Fruit fly (Drosophila melanogaster) whole organism, embryonic: ENCODE data around the gene CG5808.
A peak's percentile ranks its signal among the peaks of the same experiment; 100 is the strongest.

Source experiments
- Bteb2 ChIP-seq: fragments of 200-800 bp; sonication (Bioruptor generic); optimal IDR thresholded peaks from 2 replicates; lab custom pipeline; 2016; ENCODE audit warnings: missing biosample characterization, missing genetic modification characterization
- CG11504 ChIP-seq: fragments of 200-800 bp; sonication (Bioruptor generic); optimal IDR thresholded peaks from 3 replicates; lab custom pipeline; 2019; ENCODE audit warnings: missing biosample characterization, mild to moderate bottlenecking, missing genetic modification characterization, moderate library complexity
- CG13296 ChIP-seq: fragments of 200-800 bp; sonication (Bioruptor generic); optimal IDR thresholded peaks from 3 replicates; lab custom pipeline; 2018; ENCODE audit warnings: missing biosample characterization, mild to moderate bottlenecking, missing genetic modification characterization
- CG14050 ChIP-seq: fragments of 200-800 bp; sonication (Bioruptor generic); IDR thresholded peaks from 3 replicates; pipeline ENCODE4 v1.3.6; 2022; ENCODE audit warnings: missing biosample characterization, missing genetic modification characterization
- CG1529 ChIP-seq: fragments of 200-800 bp; sonication (Bioruptor generic); optimal IDR thresholded peaks from 3 replicates; lab custom pipeline; 2018; ENCODE audit warnings: missing biosample characterization, missing genetic modification characterization
- CG15479 ChIP-seq: fragments of 200-800 bp; sonication (Bioruptor generic); optimal IDR thresholded peaks from 3 replicates; lab custom pipeline; 2019; ENCODE audit warnings: missing biosample characterization, mild to moderate bottlenecking, missing genetic modification characterization, moderate library complexity
- CG16813 ChIP-seq: fragments of 200-800 bp; sonication (Bioruptor generic); IDR thresholded peaks from 3 replicates; pipeline ENCODE4 v1.3.6; 2022; ENCODE audit warnings: missing biosample characterization, missing genetic modification characterization; ENCODE audit not compliant: partially characterized antibody
- CG17568 ChIP-seq: fragments of 200-800 bp; sonication (Bioruptor generic); optimal IDR thresholded peaks from 2 replicates; lab custom pipeline; 2018; ENCODE audit warnings: missing biosample characterization, mild to moderate bottlenecking, missing genetic modification characterization, moderate library complexity
- CG2116 ChIP-seq: fragments of 200-800 bp; sonication (Bioruptor generic); optimal IDR thresholded peaks from 3 replicates; lab custom pipeline; 2018; ENCODE audit warnings: missing biosample characterization, mild to moderate bottlenecking, missing genetic modification characterization
- CG2199 ChIP-seq: fragments of 200-800 bp; sonication (Bioruptor generic); IDR thresholded peaks from 3 replicates; pipeline ENCODE4 v1.3.6; 2022; ENCODE audit warnings: missing biosample characterization, missing genetic modification characterization
- CG30403 ChIP-seq: fragments of 200-800 bp; sonication (Bioruptor generic); optimal IDR thresholded peaks from 3 replicates; lab custom pipeline; 2016; ENCODE audit warnings: missing biosample characterization, missing genetic modification characterization
- CG31365 ChIP-seq: fragments of 200-800 bp; sonication (Bioruptor generic); optimal IDR thresholded peaks from 2 replicates; lab custom pipeline; 2018; ENCODE audit warnings: missing biosample characterization, mild to moderate bottlenecking, missing genetic modification characterization
- CG3163 ChIP-seq: fragments of 200-800 bp; sonication (Bioruptor generic); optimal IDR thresholded peaks from 3 replicates; lab custom pipeline; 2016; ENCODE audit warnings: missing biosample characterization, missing genetic modification characterization
- CG3838 ChIP-seq: fragments of 200-800 bp; sonication (Bioruptor generic); optimal IDR thresholded peaks from 3 replicates; lab custom pipeline; 2016; ENCODE audit warnings: missing biosample characterization, missing genetic modification characterization
- CG3847 ChIP-seq: fragments of 200-800 bp; sonication (Bioruptor generic); IDR thresholded peaks from 2 replicates; pipeline ENCODE4 v1.3.6; 2022; ENCODE audit warnings: missing biosample characterization, missing genetic modification characterization
- CG4617 ChIP-seq: fragments of 200-800 bp; sonication (Bioruptor generic); optimal IDR thresholded peaks from 3 replicates; lab custom pipeline; 2016; ENCODE audit warnings: missing biosample characterization, missing genetic modification characterization, borderline replicate concordance
- CG6175 ChIP-seq: fragments of 200-800 bp; sonication (Bioruptor generic); IDR thresholded peaks from 3 replicates; pipeline ENCODE4 v1.3.6; 2022; ENCODE audit warnings: missing biosample characterization, missing genetic modification characterization
- CG6765 ChIP-seq: fragments of 200-800 bp; sonication (Bioruptor generic); optimal IDR thresholded peaks from 3 replicates; lab custom pipeline; 2017; ENCODE audit warnings: missing biosample characterization, mild to moderate bottlenecking, missing genetic modification characterization
- CG7357 ChIP-seq: fragments of 200-800 bp; sonication (Bioruptor generic); IDR thresholded peaks from 3 replicates; pipeline ENCODE4 v1.3.6; 2022; ENCODE audit warnings: missing biosample characterization, missing genetic modification characterization
- CG7556 ChIP-seq: fragments of 200-800 bp; sonication (Bioruptor generic); optimal IDR thresholded peaks from 2 replicates; lab custom pipeline; 2017; ENCODE audit warnings: missing biosample characterization, mild to moderate bottlenecking, missing genetic modification characterization
- CG9609 ChIP-seq: fragments of 200-800 bp; sonication (Bioruptor generic); optimal IDR thresholded peaks from 3 replicates; lab custom pipeline; 2016; ENCODE audit warnings: missing biosample characterization, missing genetic modification characterization
- Dad ChIP-seq: fragments of 200-800 bp; sonication (Bioruptor generic); optimal IDR thresholded peaks from 3 replicates; lab custom pipeline; 2016; ENCODE audit warnings: missing biosample characterization, missing genetic modification characterization
- Dip3 ChIP-seq: fragments of 200-800 bp; sonication (Bioruptor generic); optimal IDR thresholded peaks from 3 replicates; lab custom pipeline; 2016; ENCODE audit warnings: missing biosample characterization, missing genetic modification characterization
- GATAe ChIP-seq: fragments of 200-800 bp; sonication (Bioruptor generic); conservative IDR thresholded peaks from 2 replicates; pipeline ENCODE4 v1.3.6; 2022; ENCODE audit warnings: missing biosample characterization, missing genetic modification characterization
- H2.0 ChIP-seq: fragments of 200-800 bp; sonication (Bioruptor generic); IDR thresholded peaks from 2 replicates; pipeline ENCODE4 v1.3.6; 2022; ENCODE audit warnings: missing biosample characterization, missing genetic modification characterization
- Mrtf ChIP-seq: fragments of 200-800 bp; sonication (Bioruptor generic); IDR thresholded peaks from 3 replicates; pipeline ENCODE4 v1.3.6; 2022; ENCODE audit warnings: missing biosample characterization, missing genetic modification characterization
- NK7.1 ChIP-seq: fragments of 200-800 bp; sonication (Bioruptor generic); optimal IDR thresholded peaks from 3 replicates; lab custom pipeline; 2016; ENCODE audit warnings: missing biosample characterization, missing genetic modification characterization
- Ssrp ChIP-seq: fragments of 200-800 bp; sonication (Bioruptor generic); optimal IDR thresholded peaks from 2 replicates; lab custom pipeline; 2018; ENCODE audit warnings: missing biosample characterization, mild to moderate bottlenecking, missing genetic modification characterization, moderate library complexity
- Stat92E ChIP-seq, 3 experiments: fragments of >200 bp in 2 of 3; fragments of 200-800 bp in 1 of 3; sonication (Bioruptor generic) in 1 of 3; optimal IDR thresholded peaks; 2 replicates each; lab custom pipeline; 2017 to 2019; ENCODE audit warnings: missing biosample characterization in 3 of 3, missing genetic modification characterization in 3 of 3, mild to moderate bottlenecking in 1 of 3, moderate library complexity in 1 of 3
- Xbp1 ChIP-seq: fragments of 200-800 bp; sonication (Bioruptor generic); optimal IDR thresholded peaks from 3 replicates; lab custom pipeline; 2016; ENCODE audit warnings: missing biosample characterization, mild to moderate bottlenecking, missing genetic modification characterization
- bbx ChIP-seq: fragments of 200-800 bp; sonication (Bioruptor generic); IDR thresholded peaks from 2 replicates; pipeline ENCODE4 v1.3.6; 2022; ENCODE audit warnings: missing biosample characterization, missing genetic modification characterization; ENCODE audit not compliant: partially characterized antibody
- chinmo ChIP-seq: fragments of 200-800 bp; sonication (Bioruptor generic); IDR thresholded peaks from 4 replicates; pipeline ENCODE4 v1.3.6; 2022; ENCODE audit warnings: missing biosample characterization, missing genetic modification characterization; ENCODE audit not compliant: partially characterized antibody
- crc ChIP-seq: fragments of 200-800 bp; sonication (Bioruptor generic); optimal IDR thresholded peaks from 2 replicates; lab custom pipeline; 2016; ENCODE audit warnings: missing biosample characterization, missing genetic modification characterization
- crol ChIP-seq: fragments of 200-800 bp; sonication (Bioruptor generic); IDR thresholded peaks from 2 replicates; pipeline ENCODE4 v1.3.6; 2022; ENCODE audit warnings: missing biosample characterization, missing genetic modification characterization
- cwo ChIP-seq: fragments of 200-800 bp; sonication (Bioruptor generic); optimal IDR thresholded peaks from 3 replicates; lab custom pipeline; 2017; ENCODE audit warnings: missing biosample characterization, missing genetic modification characterization, mild to moderate bottlenecking, moderate library complexity, missing genetic modification reagents
- da ChIP-seq: fragments of 200-800 bp; sonication (Bioruptor generic); optimal IDR thresholded peaks from 2 replicates; lab custom pipeline; 2016; ENCODE audit warnings: missing biosample characterization, missing genetic modification characterization
- eyg ChIP-seq: fragments of 200-800 bp; sonication (Bioruptor generic); optimal IDR thresholded peaks from 3 replicates; lab custom pipeline; 2016; ENCODE audit warnings: missing biosample characterization, missing genetic modification characterization
- fru ChIP-seq: fragments of >200 bp; optimal IDR thresholded peaks from 2 replicates; lab custom pipeline; 2017
- gfzf ChIP-seq: fragments of 200-800 bp; sonication (Bioruptor generic); optimal IDR thresholded peaks from 2 replicates; lab custom pipeline; 2016; ENCODE audit warnings: missing biosample characterization, mild to moderate bottlenecking, missing genetic modification characterization, moderate library complexity
- kah ChIP-seq: fragments of 200-800 bp; sonication (Bioruptor generic); optimal IDR thresholded peaks from 2 replicates; lab custom pipeline; 2018; ENCODE audit warnings: missing biosample characterization, mild to moderate bottlenecking, missing genetic modification characterization
- lab ChIP-seq: fragments of 200-800 bp; sonication (Bioruptor generic); optimal IDR thresholded peaks from 3 replicates; lab custom pipeline; 2017; ENCODE audit warnings: missing biosample characterization, missing genetic modification characterization, mild to moderate bottlenecking, moderate library complexity, missing genetic modification reagents
- lbe ChIP-seq: fragments of 200-800 bp; sonication (Bioruptor generic); optimal IDR thresholded peaks from 2 replicates; lab custom pipeline; 2016; ENCODE audit warnings: missing biosample characterization, mild to moderate bottlenecking, missing genetic modification characterization
- mld ChIP-seq: fragments of 200-800 bp; sonication (Bioruptor generic); IDR thresholded peaks from 3 replicates; pipeline ENCODE4 v1.3.6; 2022; ENCODE audit warnings: missing biosample characterization, missing genetic modification characterization; ENCODE audit not compliant: partially characterized antibody
- nerfin-2 ChIP-seq: fragments of 200-800 bp; sonication (Bioruptor generic); IDR thresholded peaks from 2 replicates; pipeline ENCODE4 v1.3.6; 2022; ENCODE audit warnings: missing biosample characterization, missing genetic modification characterization; ENCODE audit not compliant: partially characterized antibody
- phol ChIP-seq: fragments of 200-800 bp; sonication (Bioruptor generic); optimal IDR thresholded peaks from 3 replicates; lab custom pipeline; 2018; ENCODE audit warnings: missing biosample characterization, mild to moderate bottlenecking, missing genetic modification characterization, moderate library complexity
- rib ChIP-seq: fragments of 200-800 bp; sonication (Bioruptor generic); IDR thresholded peaks from 2 replicates; pipeline ENCODE4 v1.3.6; 2022; ENCODE audit warnings: missing biosample characterization, missing genetic modification characterization
- sens ChIP-seq: fragments of 200-800 bp; sonication (Bioruptor generic); peaks from one replicate; lab custom pipeline; 2016; ENCODE audit warnings: missing biosample characterization, missing genetic modification characterization
- ssp ChIP-seq: fragments of 200-800 bp; sonication (Bioruptor generic); IDR thresholded peaks from 2 replicates; pipeline ENCODE4 v1.3.6; 2022; ENCODE audit warnings: missing biosample characterization, missing genetic modification characterization
- toy ChIP-seq: fragments of 200-800 bp; sonication (Bioruptor generic); IDR thresholded peaks from 2 replicates; pipeline ENCODE4 v1.3.6; 2022; ENCODE audit warnings: missing biosample characterization, missing genetic modification characterization
- ttk ChIP-seq: fragments of 200-800 bp; sonication (Bioruptor generic); IDR thresholded peaks from 2 replicates; pipeline ENCODE4 v2.1.2; 2022; ENCODE audit warnings: missing biosample characterization, missing genetic modification characterization
- vnd ChIP-seq: fragments of 200-800 bp; sonication (Bioruptor generic); IDR thresholded peaks from 3 replicates; pipeline ENCODE4 v1.3.6; 2022; ENCODE audit warnings: missing biosample characterization, missing genetic modification characterization; ENCODE audit not compliant: partially characterized antibody
- wor ChIP-seq: fragments of 200-800 bp; sonication (Bioruptor generic); IDR thresholded peaks from 2 replicates; pipeline ENCODE4 v1.3.6; 2022; ENCODE audit warnings: missing biosample characterization, missing genetic modification characterization
- yki ChIP-seq: fragments of >200 bp; optimal IDR thresholded peaks from 3 replicates; lab custom pipeline; 2018

The CG5808 gene

DNA sequence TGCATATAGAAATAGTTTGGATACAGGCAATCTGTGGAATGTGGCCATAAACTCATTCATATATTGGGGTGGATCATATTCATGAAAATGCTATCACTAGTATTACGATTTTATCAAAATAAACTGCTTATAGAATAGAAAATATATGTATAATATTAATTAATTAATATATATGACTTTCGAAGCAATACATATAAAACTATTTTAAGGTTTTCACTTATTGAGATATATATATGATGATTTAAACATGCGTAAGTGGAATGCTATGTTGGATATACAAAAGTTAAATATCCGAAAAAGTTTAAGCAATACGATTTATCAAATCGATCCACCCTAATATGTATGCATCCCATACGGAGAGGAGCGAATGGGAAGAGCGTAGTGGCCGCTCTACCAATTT lies 18.2 kb downstream of the CG5808 start (continued):
- TF ChIP-seq cwo (GFP tag; lab: Kevin White, UChicago) (peak; percentile 19), rib (no peak), CG1529 (no peak), yki (no peak), crc (GFP tag; lab: Kevin White, UChicago) (no peak), lbe (GFP tag; lab: Kevin White, UChicago) (no peak), mld (GFP tag; lab: Robert Waterston, UW) (no peak), CG11504 (tag; lab: Kevin White, UChicago) (no peak), phol (peak; percentile 27), Dip3 (no peak), ssp (GFP tag; lab: Robert Waterston, UW) (no peak), eyg (no peak), CG3847 (GFP tag; lab: Robert Waterston, UW) (no peak), crol (GFP tag; lab: Robert Waterston, UW) (no peak), GATAe (GFP tag; lab: Robert Waterston, UW) (no peak), CG2116 (GFP tag; lab: Kevin White, UChicago) (no peak), CG15479 (GFP tag; lab: Kevin White, UChicago) (no peak), CG30403 (no peak), lab (GFP tag; lab: Kevin White, UChicago) (no peak), nerfin-2 (GFP tag; lab: Robert Waterston, UW) (no peak), CG3838 (GFP tag; lab: Kevin White, UChicago) (no peak), CG13296 (GFP tag; lab: Kevin White, UChicago) (peak; percentile 52), CG7556 (peak; percentile 47), ttk (GFP tag; lab: Robert Waterston, UW) (no peak), NK7.1 (GFP tag; lab: Kevin White, UChicago) (no peak), CG16813 (GFP tag; lab: Robert Waterston, UW) (no peak), CG6765 (no peak), CG14050 (GFP tag; lab: Robert Waterston, UW) (no peak), bbx (GFP tag; lab: Robert Waterston, UW) (no peak), CG9609 (GFP tag; lab: Kevin White, UChicago) (no peak), CG2199 (GFP tag; lab: Robert Waterston, UW) (no peak), toy (GFP tag; lab: Robert Waterston, UW) (no peak), Stat92E (GFP tag; optimal IDR thresholded peaks at IDR 0.05; lab: Kevin White, UChicago) (no peak), CG3163 (GFP tag; lab: Kevin White, UChicago) (no peak), Mrtf (GFP tag; lab: Robert Waterston, UW) (no peak), sens (GFP tag; lab: Kevin White, UChicago) (no peak), H2.0 (GFP tag; lab: Robert Waterston, UW) (no peak), Dad (GFP tag; lab: Kevin White, UChicago) (no peak), CG6175 (no peak), CG31365 (tag; lab: Kevin White, UChicago) (no peak), Ssrp (tag; lab: Kevin White, UChicago) (peak; percentile 25), vnd (GFP tag; lab: Robert Waterston, UW) (no peak), CG17568 (GFP tag; lab: Kevin White, UChicago) (no peak), CG4617 (GFP tag; lab: Kevin White, UChicago) (no peak), kah (GFP tag; lab: Kevin White, UChicago) (peak; percentile 1), CG7357 (GFP tag; lab: Robert Waterston, UW) (no peak), da (no peak), Bteb2 (no peak), Xbp1 (no peak), fru (lab: Kevin White, UChicago) (no peak), wor (GFP tag; lab: Robert Waterston, UW) (no peak), chinmo (GFP tag; lab: Robert Waterston, UW) (no peak), gfzf (GFP tag; lab: Kevin White, UChicago) (no peak)
